Worm (Caenorhabditis elegans): ENCODE data around the gene sms-1.

- TF ChIP-seq sem-2 (GFP tag; optimal IDR thresholded peaks at IDR 0.05) (no peak), elt-3 (tag; optimal IDR thresholded peaks at IDR 0.05) (no peak), ztf-11 (tag; optimal IDR thresholded peaks at IDR 0.05) (no peak), mep-1 (tag; optimal IDR thresholded peaks at IDR 0.05) (no peak), lsy-2 (tag; optimal IDR thresholded peaks at IDR 0.05) (no peak), bed-3 (GFP tag; optimal IDR thresholded peaks at IDR 0.05) (no peak), nhr-237 (tag; optimal IDR thresholded peaks at IDR 0.05) (no peak), pha-4 (tag; optimal IDR thresholded peaks at IDR 0.05) (no peak)
Observed at ce11 chrIV:11467413-11467812, 30.6 kb downstream of the sms-1 start, which contains the start of gene C10C6.7.
